Worm (Caenorhabditis elegans) whole organism, young adult: ENCODE results near the gene sup-35.

Source experiments
- B0035.1 ChIP-seq: sonication (generic microtip); optimal IDR thresholded peaks from 2 replicates; lab custom pipeline; 2016; ENCODE audit warnings: missing genetic modification characterization, mild to moderate bottlenecking, missing compliant biosample characterization, missing genotype, missing genetic modification reagents
- C06A6.2 ChIP-seq: fragments of 200-800 bp; sonication (Bioruptor generic); conservative IDR thresholded peaks from 2 replicates; pipeline ENCODE4 v1.3.6; 2022; ENCODE audit warnings: missing genetic modification characterization, missing compliant biosample characterization
- D2030.7 ChIP-seq: fragments of 200-800 bp; sonication (Bioruptor generic); IDR thresholded peaks from 2 replicates; pipeline ENCODE4 v1.3.6; 2022; ENCODE audit warnings: missing genetic modification reagents, missing genetic modification characterization, missing compliant biosample characterization
- F52B5.7 ChIP-seq: sonication (generic microtip); optimal IDR thresholded peaks from 2 replicates; lab custom pipeline; 2016; ENCODE audit warnings: mild to moderate bottlenecking, missing genetic modification characterization, missing compliant biosample characterization
- F57A8.1 ChIP-seq: fragments of 200-800 bp; sonication (Bioruptor generic); optimal IDR thresholded peaks from 2 replicates; lab custom pipeline; 2018; ENCODE audit warnings: mild to moderate bottlenecking, missing genetic modification characterization, moderate library complexity, missing compliant biosample characterization
- K11D2.4 ChIP-seq: fragments of 200-800 bp; sonication (Bioruptor generic); IDR thresholded peaks from 2 replicates; pipeline ENCODE4 v1.3.6; 2022; ENCODE audit warnings: missing genetic modification reagents, missing genetic modification characterization, missing compliant biosample characterization
- akir-1 ChIP-seq: fragments of 200-800 bp; sonication (Bioruptor generic); optimal IDR thresholded peaks from 2 replicates; lab custom pipeline; 2018; ENCODE audit warnings: mild to moderate bottlenecking, missing genetic modification characterization, moderate library complexity, missing compliant biosample characterization
- atf-7 ChIP-seq: sonication (generic microtip); optimal IDR thresholded peaks from 2 replicates; lab custom pipeline; 2017; ENCODE audit warnings: mild to moderate bottlenecking, missing genetic modification characterization, missing compliant biosample characterization
- athp-1 ChIP-seq: sonication (generic microtip); optimal IDR thresholded peaks from 2 replicates; lab custom pipeline; 2017; ENCODE audit warnings: mild to moderate bottlenecking, missing genetic modification characterization, missing compliant biosample characterization
- attf-6 ChIP-seq: fragments of 200-800 bp; sonication (Bioruptor generic); IDR thresholded peaks from 2 replicates; pipeline ENCODE4 v1.3.6; 2022; ENCODE audit warnings: missing genetic modification reagents, missing genetic modification characterization, missing compliant biosample characterization
- chd-7 ChIP-seq: sonication (generic microtip); optimal IDR thresholded peaks from 2 replicates; lab custom pipeline; 2016; ENCODE audit warnings: mild to moderate bottlenecking, missing genetic modification characterization, moderate library complexity, missing compliant biosample characterization
- die-1 ChIP-seq: sonication (generic microtip); optimal IDR thresholded peaks from 2 replicates; lab custom pipeline; 2016; ENCODE audit warnings: missing genotype, mild to moderate bottlenecking, missing genetic modification characterization, missing compliant biosample characterization
- dpl-1 ChIP-seq: fragments of 150-350 bp; optimal IDR thresholded peaks from 2 replicates; lab custom pipeline; 2014; ENCODE audit warnings: missing biosample characterization, missing genetic modification reagents, missing genetic modification characterization
- egl-44 ChIP-seq: fragments of 200-800 bp; sonication (Bioruptor generic); IDR thresholded peaks from 2 replicates; pipeline ENCODE4 v1.3.6; 2022; ENCODE audit warnings: missing genetic modification reagents, missing genetic modification characterization, missing compliant biosample characterization
- ets-4 ChIP-seq: fragments of 200-800 bp; sonication (Bioruptor generic); optimal IDR thresholded peaks from 2 replicates; lab custom pipeline; 2018; ENCODE audit warnings: mild to moderate bottlenecking, missing genetic modification characterization, missing compliant biosample characterization
- hmg-1.2 ChIP-seq: fragments of 200-800 bp; sonication (Bioruptor generic); IDR thresholded peaks from 2 replicates; pipeline ENCODE4 v1.3.6; 2022; ENCODE audit warnings: missing genetic modification reagents, missing genetic modification characterization, missing compliant biosample characterization
- hsf-1 ChIP-seq: fragments of 200-800 bp; sonication (Bioruptor generic); IDR thresholded peaks from 2 replicates; pipeline ENCODE4 v1.3.6; 2022; ENCODE audit warnings: missing genetic modification reagents, missing genetic modification characterization, missing compliant biosample characterization
- let-607 ChIP-seq, 2 experiments: fragments of 200-800 bp in 1 of 2; sonication (Bioruptor generic) in 1 of 2; sonication (generic microtip) in 1 of 2; optimal IDR thresholded peaks; 2 replicates each; lab custom pipeline; 2016 to 2018; ENCODE audit warnings: mild to moderate bottlenecking in 2 of 2, missing compliant biosample characterization in 2 of 2, missing genetic modification characterization in 2 of 2, moderate library complexity in 2 of 2, missing genotype in 1 of 2
- lin-54 ChIP-seq: fragments of 200-800 bp; sonication (Bioruptor generic); optimal IDR thresholded peaks from 2 replicates; lab custom pipeline; 2018; ENCODE audit warnings: mild to moderate bottlenecking, missing genetic modification characterization, missing compliant biosample characterization
- lsl-1 ChIP-seq: fragments of 200-800 bp; sonication (Bioruptor generic); optimal IDR thresholded peaks from 2 replicates; lab custom pipeline; 2018; ENCODE audit warnings: mild to moderate bottlenecking, missing genetic modification characterization, moderate library complexity, missing compliant biosample characterization
- madf-6 ChIP-seq: fragments of 200-800 bp; sonication (Bioruptor generic); IDR thresholded peaks from 2 replicates; pipeline ENCODE4 v1.3.6; 2022; ENCODE audit warnings: missing genetic modification reagents, missing genetic modification characterization, missing compliant biosample characterization
- mcd-1 ChIP-seq: fragments of 200-800 bp; sonication (Bioruptor generic); IDR thresholded peaks from 2 replicates; pipeline ENCODE4 v1.3.6; 2022; ENCODE audit warnings: missing genetic modification reagents, missing genetic modification characterization, missing compliant biosample characterization
- mxl-1 ChIP-seq: sonication (generic microtip); optimal IDR thresholded peaks from 2 replicates; lab custom pipeline; 2016; ENCODE audit warnings: missing genetic modification characterization, missing compliant biosample characterization
- nfya-2 ChIP-seq: fragments of 200-800 bp; sonication (Bioruptor generic); IDR thresholded peaks from 2 replicates; pipeline ENCODE4 v1.3.6; 2022; ENCODE audit warnings: missing genetic modification reagents, missing genetic modification characterization, missing compliant biosample characterization
- nhr-120 ChIP-seq: fragments of 200-800 bp; sonication (Bioruptor generic); IDR thresholded peaks from 2 replicates; pipeline ENCODE4 v1.3.6; 2022; ENCODE audit warnings: missing genetic modification characterization, missing compliant biosample characterization
- pbrm-1 ChIP-seq: fragments of 200-800 bp; sonication (Bioruptor generic); IDR thresholded peaks from 2 replicates; pipeline ENCODE4 v1.3.6; 2022; ENCODE audit warnings: missing genetic modification reagents, missing genetic modification characterization, missing compliant biosample characterization
- pha-4 ChIP-seq: fragments of 150-350 bp; sonication (generic microtip); optimal IDR thresholded peaks from 2 replicates; lab custom pipeline; 2014; ENCODE audit warnings: missing biosample characterization, missing genetic modification reagents, missing genetic modification characterization
- rcor-1 ChIP-seq: fragments of 200-800 bp; sonication (Bioruptor generic); IDR thresholded peaks from 2 replicates; pipeline ENCODE4 v1.3.6; 2022; ENCODE audit warnings: missing genetic modification reagents, missing genetic modification characterization, missing compliant biosample characterization
- rec-8 ChIP-seq, 2 experiments: sonication (generic microtip); optimal IDR thresholded peaks; 2 replicates each; lab custom pipeline; 2016; ENCODE audit warnings: mild to moderate bottlenecking in 2 of 2, missing genetic modification characterization in 2 of 2, missing genetic modification reagents in 2 of 2, missing genotype in 2 of 2, missing biosample characterization in 1 of 2, missing compliant biosample characterization in 1 of 2, moderate library complexity in 1 of 2
- sea-2 ChIP-seq: fragments of 200-800 bp; sonication (Bioruptor generic); IDR thresholded peaks from 2 replicates; pipeline ENCODE4 v1.3.6; 2022; ENCODE audit warnings: missing genetic modification characterization, missing compliant biosample characterization
- snpc-1.1 ChIP-seq: sonication (generic microtip); optimal IDR thresholded peaks from 2 replicates; lab custom pipeline; 2017; ENCODE audit warnings: missing genetic modification characterization, mild to moderate bottlenecking, missing compliant biosample characterization, antibody characterized with exemption, moderate library complexity, missing genotype, missing genetic modification reagents; ENCODE audit not compliant: insufficient read depth
- snpc-4 ChIP-seq, 5 experiments: fragments of 150-350 bp in 1 of 5; sonication (generic microtip) in 4 of 5; optimal IDR thresholded peaks; 2 replicates each; lab custom pipeline; 2014 to 2018; ENCODE audit warnings: missing genetic modification characterization in 5 of 5, missing biosample characterization in 3 of 5, antibody characterized with exemption in 2 of 5, mild to moderate bottlenecking in 2 of 5, missing compliant biosample characterization in 2 of 5, missing genotype in 2 of 5, moderate library complexity in 2 of 5, missing genetic modification reagents in 1 of 5
- sptf-2 ChIP-seq: fragments of 200-800 bp; sonication (Bioruptor generic); optimal IDR thresholded peaks from 2 replicates; lab custom pipeline; 2018; ENCODE audit warnings: mild to moderate bottlenecking, missing genetic modification characterization, missing compliant biosample characterization
- ztf-22 ChIP-seq: fragments of 200-800 bp; sonication (Bioruptor generic); optimal IDR thresholded peaks from 2 replicates; lab custom pipeline; 2018; ENCODE audit warnings: mild to moderate bottlenecking, missing genetic modification characterization, moderate library complexity, missing compliant biosample characterization

Gene sup-35

ce11 chrIII:11129363-11129762, 10.3 kb upstream of the sup-35 start:
- TF ChIP-seq akir-1 (GFP tag; lab: Kevin White, UChicago) (no peak), rcor-1 (no peak), hmg-1.2 (GFP tag; lab: Robert Waterston, UW) (no peak), K11D2.4 (GFP tag; lab: Robert Waterston, UW) (no peak), pha-4 (tag; lab: Kevin White, UChicago) (no peak), chd-7 (no peak), ets-4 (GFP tag; lab: Kevin White, UChicago) (no peak), ztf-22 (GFP tag; lab: Kevin White, UChicago) (no peak), mxl-1 (no peak), D2030.7 (GFP tag; lab: Robert Waterston, UW) (no peak), let-607 (tag; optimal IDR thresholded peaks at IDR 0.05; lab: Kevin White, UChicago) (no peak), lin-54 (GFP tag; lab: Kevin White, UChicago) (no peak), athp-1 (tag; lab: Kevin White, UChicago) (no peak), sptf-2 (GFP tag; lab: Kevin White, UChicago) (no peak), F52B5.7 (tag; lab: Kevin White, UChicago) (no peak), B0035.1 (no peak)

- TF ChIP-seq die-1 (tag; lab: Kevin White, UChicago) (no peak), akir-1 (GFP tag; lab: Kevin White, UChicago) (no peak), F57A8.1 (GFP tag; lab: Kevin White, UChicago) (no peak), sea-2 (GFP tag; lab: Robert Waterston, UW) (no peak), rec-8 (tag; optimal IDR thresholded peaks at IDR 0.05; lab: Kevin White, UChicago) (no peak), nfya-2 (GFP tag; lab: Robert Waterston, UW) (no peak), atf-7 (no peak)
Observed at ce11 chrIII:11127528-11127927, 8.5 kb upstream of the sup-35 start, which contains the start of gene Y48A6C.8. Y48A6C.8 (minus strand) TSS chrIII:11127628.

DNA sequence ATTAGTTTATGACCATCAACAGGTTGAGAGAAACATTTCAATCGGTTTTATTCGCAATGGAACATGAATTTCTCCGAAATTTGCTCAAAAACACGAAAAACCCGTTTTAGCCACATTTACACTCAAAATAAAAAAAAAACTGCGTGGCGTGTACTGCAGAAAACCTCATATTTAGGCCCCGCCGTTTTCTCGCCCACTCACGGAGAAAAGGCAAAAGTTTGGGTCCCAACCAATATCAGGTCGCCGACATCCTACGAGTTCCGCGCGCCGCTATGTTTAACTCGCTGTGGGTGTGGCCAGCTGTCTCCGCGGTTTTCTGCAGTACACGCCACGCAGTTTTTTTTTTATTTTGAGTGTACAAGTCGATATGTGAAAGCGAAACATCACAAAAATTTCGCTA, 4.8 kb upstream of the sup-35 start:
- TF ChIP-seq C06A6.2 (GFP tag; lab: Robert Waterston, UW) = no peak
- TF ChIP-seq pbrm-1 = 0 out of 2 replicates have a peak, but pooled peaks have one; percentile 10
- peak; percentile 83 for TF ChIP-seq snpc-4 (GFP tag; optimal IDR thresholded peaks at IDR 0.05; lab: Kevin White, UChicago)
- TF ChIP-seq snpc-4 (tag; optimal IDR thresholded peaks at IDR 0.05; lab: Kevin White, UChicago) = peak in 3 of 4 experiments; percentile 78 to 93 (median 91)
- 0 out of 2 replicates have a peak, but pooled peaks have one; percentile 11 for TF ChIP-seq mcd-1 (GFP tag; lab: Robert Waterston, UW)
- TF ChIP-seq lsl-1 (GFP tag; lab: Kevin White, UChicago) = no peak
- peak; percentile 70; the same call in 1 of the 2 replicates for TF ChIP-seq attf-6 (GFP tag; lab: Robert Waterston, UW)
- peak; percentile 32; the same call in 1 of the 2 replicates for TF ChIP-seq egl-44
- TF ChIP-seq hmg-1.2 (GFP tag; lab: Robert Waterston, UW) = peak; percentile 73
- TF ChIP-seq snpc-1.1 (tag; lab: Kevin White, UChicago) = peak; percentile 84
- TF ChIP-seq hsf-1 (GFP tag; lab: Robert Waterston, UW) = 0 out of 2 replicates have a peak, but pooled peaks have one; percentile 13
- TF ChIP-seq dpl-1 = no peak
- peak; percentile 46 for TF ChIP-seq madf-6 (GFP tag; lab: Robert Waterston, UW)
- TF ChIP-seq nhr-120 = 0 out of 2 replicates have a peak, but pooled peaks have one; percentile 61
- TF ChIP-seq D2030.7 (GFP tag; lab: Robert Waterston, UW) = 0 out of 2 replicates have a peak, but pooled peaks have one; percentile 37
